Worm (Caenorhabditis elegans): ENCODE measurements around the gene dnj-2.
"Not testable (repeated sequence)": the region's sequence is repeated elsewhere in the genome, so short reads cannot be mapped to it uniquely, and the experiment has no call there.

dnj-2 gene

ce11 chrIV:11273151-11273550 is 40.6 kb downstream of the dnj-2 start, which contains the start of gene gtl-2:
gtl-2 (plus strand) TSS chrIV:11273451.
- TF ChIP-seq tra-4 (tag; optimal IDR thresholded peaks at IDR 0.05), result no peak
- no peak for TF ChIP-seq hmg-4 (GFP tag; optimal IDR thresholded peaks at IDR 0.05)
- no peak for TF ChIP-seq ama-1 (optimal IDR thresholded peaks at IDR 0.05)
- TF ChIP-seq aly-1 (tag; optimal IDR thresholded peaks at IDR 0.05), result no peak
- TF ChIP-seq tbx-11 (GFP tag; IDR thresholded peaks at IDR 0.05), result no peak
- TF ChIP-seq pes-1 (GFP tag; IDR thresholded peaks at IDR 0.05), result no peak
- TF ChIP-seq B0310.2 (tag; optimal IDR thresholded peaks at IDR 0.05), result no peak
- TF ChIP-seq flt-1 (GFP tag; IDR thresholded peaks at IDR 0.05), result no peak
- TF ChIP-seq sea-1 (GFP tag; conservative IDR thresholded peaks at IDR 0.05), result no peak
- TF ChIP-seq scrt-1 (GFP tag; IDR thresholded peaks at IDR 0.05), result no peak
- no peak for TF ChIP-seq ceh-13 (GFP tag; optimal IDR thresholded peaks at IDR 0.05)
- no peak for TF ChIP-seq tbx-37 (GFP tag; conservative IDR thresholded peaks at IDR 0.05)

ce11 chrIV:11271262-11271661 is 42.5 kb downstream of the dnj-2 start, which contains the start of gene nhr-7:
nhr-7 (minus strand) TSS chrIV:11271362.
- TF ChIP-seq hmbx-1 (tag; optimal IDR thresholded peaks at IDR 0.05) (no peak), tra-4 (tag; optimal IDR thresholded peaks at IDR 0.05) (no peak), scrt-1 (GFP tag; IDR thresholded peaks at IDR 0.05) (no peak), sea-1 (GFP tag; conservative IDR thresholded peaks at IDR 0.05) (no peak), ama-1 (optimal IDR thresholded peaks at IDR 0.05) (no peak), ceh-13 (GFP tag; optimal IDR thresholded peaks at IDR 0.05) (no peak), tbx-37 (GFP tag; conservative IDR thresholded peaks at IDR 0.05) (no peak), B0310.2 (tag; optimal IDR thresholded peaks at IDR 0.05) (no peak), ets-7 (tag; optimal IDR thresholded peaks at IDR 0.05) (no peak), hnd-1 (tag; optimal IDR thresholded peaks at IDR 0.05) (no peak), F13C5.2 (tag; optimal IDR thresholded peaks at IDR 0.05) (no peak)

ce11 chrIV:11269483-11269882 is 44.3 kb downstream of the dnj-2 start:
- no peak for TF ChIP-seq tra-4 (tag; optimal IDR thresholded peaks at IDR 0.05)
- no peak for TF ChIP-seq hmbx-1 (tag; optimal IDR thresholded peaks at IDR 0.05)
- TF ChIP-seq hmg-4 (GFP tag; optimal IDR thresholded peaks at IDR 0.05), result no peak
- no peak for TF ChIP-seq scrt-1 (GFP tag; IDR thresholded peaks at IDR 0.05)
- no peak for TF ChIP-seq ceh-36 (tag; optimal IDR thresholded peaks at IDR 0.05)
- no peak for TF ChIP-seq sea-1 (GFP tag; conservative IDR thresholded peaks at IDR 0.05)
- TF ChIP-seq hnd-1 (tag; optimal IDR thresholded peaks at IDR 0.05), result no peak
- no peak for TF ChIP-seq ets-7 (tag; optimal IDR thresholded peaks at IDR 0.05)
- TF ChIP-seq ama-1 (optimal IDR thresholded peaks at IDR 0.05), result no peak
- TF ChIP-seq aly-1 (tag; optimal IDR thresholded peaks at IDR 0.05), result no peak
- TF ChIP-seq tbx-11 (GFP tag; IDR thresholded peaks at IDR 0.05), result no peak
- no peak for TF ChIP-seq tbx-37 (GFP tag; conservative IDR thresholded peaks at IDR 0.05)
- no peak for TF ChIP-seq F13C5.2 (tag; optimal IDR thresholded peaks at IDR 0.05)
- TF ChIP-seq flt-1 (GFP tag; IDR thresholded peaks at IDR 0.05), result no peak

ce11 chrIV:11266090-11266489 is 47.7 kb downstream of the dnj-2 start, which contains the start of gene col-127:
col-127 (minus strand) TSS chrIV:11266190.
- TF ChIP-seq hmbx-1 (tag; optimal IDR thresholded peaks at IDR 0.05) (no peak), B0310.2 (tag; optimal IDR thresholded peaks at IDR 0.05) (no peak), flt-1 (GFP tag; IDR thresholded peaks at IDR 0.05) (no peak), tbx-11 (GFP tag; IDR thresholded peaks at IDR 0.05) (no peak), ama-1 (optimal IDR thresholded peaks at IDR 0.05) (no peak)

- TF ChIP-seq tbx-37 (GFP tag; conservative IDR thresholded peaks at IDR 0.05); pes-1 (GFP tag; IDR thresholded peaks at IDR 0.05); tra-4 (tag; optimal IDR thresholded peaks at IDR 0.05): not testable (repeated sequence)
These were observed 50.7 kb downstream of the dnj-2 start, which contains the start of gene col-126 for ce11 chrIV:11263101-11263500. col-126 (plus strand) TSS chrIV:11263401.

All from whole organism, early embryonic.